Worm (Caenorhabditis elegans) whole organism, young adult: ENCODE measurements around the gene F52F10.2.

ENCODE experiments used
- B0261.1 ChIP-seq: sonication (generic microtip); optimal IDR thresholded peaks from 2 replicates; lab custom pipeline; 2016; ENCODE audit warnings: mild to moderate bottlenecking, missing genetic modification characterization, moderate library complexity, missing compliant biosample characterization
- C06A6.2 ChIP-seq: fragments of 200-800 bp; sonication (Bioruptor generic); conservative IDR thresholded peaks from 2 replicates; pipeline ENCODE4 v1.3.6; 2022; ENCODE audit warnings: missing genetic modification characterization, missing compliant biosample characterization
- F22D6.2 ChIP-seq: sonication (generic microtip); optimal IDR thresholded peaks from 2 replicates; lab custom pipeline; 2016; ENCODE audit warnings: mild to moderate bottlenecking, missing genetic modification characterization, missing compliant biosample characterization
- F33H1.4 ChIP-seq: fragments of 200-800 bp; sonication (Bioruptor generic); IDR thresholded peaks from 2 replicates; pipeline ENCODE4 v1.3.6; 2022; ENCODE audit warnings: missing genetic modification reagents, missing genetic modification characterization, missing compliant biosample characterization
- K11D2.4 ChIP-seq: fragments of 200-800 bp; sonication (Bioruptor generic); IDR thresholded peaks from 2 replicates; pipeline ENCODE4 v1.3.6; 2022; ENCODE audit warnings: missing genetic modification reagents, missing genetic modification characterization, missing compliant biosample characterization
- T07F8.4 ChIP-seq: sonication (generic microtip); optimal IDR thresholded peaks from 2 replicates; lab custom pipeline; 2016; ENCODE audit warnings: mild to moderate bottlenecking, missing genetic modification characterization, moderate library complexity, missing compliant biosample characterization
- Y79H2A.3 ChIP-seq: fragments of 200-800 bp; sonication (Bioruptor generic); conservative IDR thresholded peaks from 2 replicates; pipeline ENCODE4 v1.3.6; 2022; ENCODE audit warnings: missing genetic modification reagents, missing genetic modification characterization, missing compliant biosample characterization
- Y95B8A.8 ChIP-seq: fragments of 200-800 bp; sonication (Bioruptor generic); IDR thresholded peaks from 2 replicates; pipeline ENCODE4 v1.3.6; 2022; ENCODE audit warnings: missing genetic modification reagents, missing genetic modification characterization, missing compliant biosample characterization
- ZK185.1 ChIP-seq: sonication (generic microtip); optimal IDR thresholded peaks from 2 replicates; lab custom pipeline; 2016; ENCODE audit warnings: mild to moderate bottlenecking, missing genetic modification characterization, missing compliant biosample characterization; ENCODE audit not compliant: poor library complexity, severe bottlenecking
- akir-1 ChIP-seq: fragments of 200-800 bp; sonication (Bioruptor generic); optimal IDR thresholded peaks from 2 replicates; lab custom pipeline; 2018; ENCODE audit warnings: mild to moderate bottlenecking, missing genetic modification characterization, moderate library complexity, missing compliant biosample characterization
- attf-5 ChIP-seq: fragments of 200-800 bp; sonication (Bioruptor generic); optimal IDR thresholded peaks from 2 replicates; lab custom pipeline; 2018; ENCODE audit warnings: mild to moderate bottlenecking, missing genetic modification characterization, missing compliant biosample characterization
- ccch-3 ChIP-seq: fragments of 200-800 bp; sonication (Bioruptor generic); optimal IDR thresholded peaks from 2 replicates; lab custom pipeline; 2018; ENCODE audit warnings: mild to moderate bottlenecking, missing genetic modification characterization, missing compliant biosample characterization
- ceh-79 ChIP-seq: sonication (generic microtip); optimal IDR thresholded peaks from 2 replicates; lab custom pipeline; 2017; ENCODE audit warnings: mild to moderate bottlenecking, missing genetic modification characterization, missing compliant biosample characterization
- ceh-91 ChIP-seq: fragments of 200-800 bp; sonication (Bioruptor generic); IDR thresholded peaks from 2 replicates; pipeline ENCODE4 v1.3.6; 2022; ENCODE audit warnings: missing genetic modification reagents, missing genetic modification characterization, missing compliant biosample characterization
- egl-18 ChIP-seq: fragments of 200-800 bp; sonication (Bioruptor generic); IDR thresholded peaks from 2 replicates; pipeline ENCODE4 v1.3.6; 2022; ENCODE audit warnings: missing genetic modification reagents, missing genetic modification characterization, missing compliant biosample characterization
- hmg-20 ChIP-seq: fragments of 200-800 bp; sonication (Bioruptor generic); IDR thresholded peaks from 2 replicates; pipeline ENCODE4 v1.3.6; 2022; ENCODE audit warnings: missing genetic modification reagents, missing genetic modification characterization, missing compliant biosample characterization
- let-526 ChIP-seq: fragments of 200-800 bp; sonication (Bioruptor generic); IDR thresholded peaks from 2 replicates; pipeline ENCODE4 v1.3.6; 2022; ENCODE audit warnings: missing genetic modification reagents, missing genetic modification characterization, missing compliant biosample characterization
- lin-54 ChIP-seq: fragments of 200-800 bp; sonication (Bioruptor generic); optimal IDR thresholded peaks from 2 replicates; lab custom pipeline; 2018; ENCODE audit warnings: mild to moderate bottlenecking, missing genetic modification characterization, missing compliant biosample characterization
- lsl-1 ChIP-seq: fragments of 200-800 bp; sonication (Bioruptor generic); optimal IDR thresholded peaks from 2 replicates; lab custom pipeline; 2018; ENCODE audit warnings: mild to moderate bottlenecking, missing genetic modification characterization, moderate library complexity, missing compliant biosample characterization
- lsy-27 ChIP-seq: sonication (generic microtip); optimal IDR thresholded peaks from 2 replicates; lab custom pipeline; 2017; ENCODE audit warnings: missing genetic modification characterization, mild to moderate bottlenecking, missing compliant biosample characterization, antibody characterized with exemption, missing genotype, borderline replicate concordance; ENCODE audit not compliant: insufficient read depth
- madf-3 ChIP-seq: fragments of 200-800 bp; sonication (Bioruptor generic); IDR thresholded peaks from 2 replicates; pipeline ENCODE4 v1.3.6; 2022; ENCODE audit warnings: missing genetic modification reagents, missing genetic modification characterization, missing compliant biosample characterization
- mes-4 ChIP-seq: sonication (generic microtip); optimal IDR thresholded peaks from 2 replicates; lab custom pipeline; 2016; ENCODE audit warnings: missing genotype, missing genetic modification characterization, missing compliant biosample characterization
- nhr-120 ChIP-seq: fragments of 200-800 bp; sonication (Bioruptor generic); IDR thresholded peaks from 2 replicates; pipeline ENCODE4 v1.3.6; 2022; ENCODE audit warnings: missing genetic modification characterization, missing compliant biosample characterization
- nhr-27 ChIP-seq: fragments of 200-800 bp; sonication (Bioruptor generic); optimal IDR thresholded peaks from 2 replicates; lab custom pipeline; 2018; ENCODE audit warnings: mild to moderate bottlenecking, missing genetic modification characterization, moderate library complexity, missing compliant biosample characterization
- nhr-80 ChIP-seq: sonication (generic microtip); optimal IDR thresholded peaks from 2 replicates; lab custom pipeline; 2016; ENCODE audit warnings: missing genetic modification characterization, missing compliant biosample characterization
- pha-4 ChIP-seq: fragments of 150-350 bp; sonication (generic microtip); optimal IDR thresholded peaks from 2 replicates; lab custom pipeline; 2014; ENCODE audit warnings: missing biosample characterization, missing genetic modification reagents, missing genetic modification characterization
- rec-8 ChIP-seq, 2 experiments: sonication (generic microtip); optimal IDR thresholded peaks; 2 replicates each; lab custom pipeline; 2016; ENCODE audit warnings: mild to moderate bottlenecking in 2 of 2, missing genetic modification characterization in 2 of 2, missing genetic modification reagents in 2 of 2, missing genotype in 2 of 2, missing biosample characterization in 1 of 2, missing compliant biosample characterization in 1 of 2, moderate library complexity in 1 of 2
- snpc-1.1 ChIP-seq: sonication (generic microtip); optimal IDR thresholded peaks from 2 replicates; lab custom pipeline; 2017; ENCODE audit warnings: missing genetic modification characterization, mild to moderate bottlenecking, missing compliant biosample characterization, antibody characterized with exemption, moderate library complexity, missing genotype, missing genetic modification reagents; ENCODE audit not compliant: insufficient read depth
- snpc-3.4 ChIP-seq: sonication (generic microtip); optimal IDR thresholded peaks from 2 replicates; lab custom pipeline; 2017; ENCODE audit warnings: missing genetic modification characterization, mild to moderate bottlenecking, missing compliant biosample characterization, antibody characterized with exemption, moderate library complexity, missing genotype, missing genetic modification reagents
- sptf-2 ChIP-seq: fragments of 200-800 bp; sonication (Bioruptor generic); optimal IDR thresholded peaks from 2 replicates; lab custom pipeline; 2018; ENCODE audit warnings: mild to moderate bottlenecking, missing genetic modification characterization, missing compliant biosample characterization
- tbp1 ChIP-seq: fragments of 200-800 bp; sonication (Bioruptor generic); optimal IDR thresholded peaks from 2 replicates; lab custom pipeline; 2018; ENCODE audit warnings: mild to moderate bottlenecking, missing genetic modification characterization, missing compliant biosample characterization
- tbx-9 ChIP-seq: sonication (generic microtip); optimal IDR thresholded peaks from 2 replicates; lab custom pipeline; 2016; ENCODE audit warnings: borderline replicate concordance, missing genetic modification characterization, inconsistent platforms, missing compliant biosample characterization
- tlf-1 ChIP-seq: fragments of 200-800 bp; sonication (Bioruptor generic); optimal IDR thresholded peaks from 2 replicates; lab custom pipeline; 2018; ENCODE audit warnings: mild to moderate bottlenecking, missing genetic modification characterization, missing compliant biosample characterization
- zfh-2 ChIP-seq: fragments of 200-800 bp; sonication (Bioruptor generic); conservative IDR thresholded peaks from 2 replicates; pipeline ENCODE4 v1.3.6; 2022; ENCODE audit warnings: missing genetic modification reagents, missing genetic modification characterization, missing compliant biosample characterization
- ztf-18 ChIP-seq: sonication (generic microtip); optimal IDR thresholded peaks from 2 replicates; lab custom pipeline; 2016; ENCODE audit warnings: missing genotype, mild to moderate bottlenecking, missing genetic modification characterization, missing compliant biosample characterization
- ztf-22 ChIP-seq: fragments of 200-800 bp; sonication (Bioruptor generic); optimal IDR thresholded peaks from 2 replicates; lab custom pipeline; 2018; ENCODE audit warnings: mild to moderate bottlenecking, missing genetic modification characterization, moderate library complexity, missing compliant biosample characterization
- ztf-6 ChIP-seq: fragments of 200-800 bp; sonication (Bioruptor generic); IDR thresholded peaks from 2 replicates; pipeline ENCODE4 v1.3.6; 2022; ENCODE audit warnings: missing genetic modification reagents, missing genetic modification characterization, missing compliant biosample characterization

F52F10.2 gene

ce11 chrV:1521845-1522244 lies 26.1 kb upstream of the F52F10.2 start, which contains the start of gene str-240:
str-240 (minus strand) TSS chrV:1521945.
- TF ChIP-seq akir-1 (no peak), tbx-9 (tag; lab: Kevin White, UChicago) (no peak), ztf-22 (GFP tag; lab: Kevin White, UChicago) (no peak), lsy-27 (tag; lab: Kevin White, UChicago) (no peak), ZK185.1 (tag; lab: Kevin White, UChicago) (no peak), F33H1.4 (GFP tag; lab: Robert Waterston, UW) (no peak), Y79H2A.3 (GFP tag; lab: Robert Waterston, UW) (no peak), C06A6.2 (GFP tag; lab: Robert Waterston, UW) (no peak), ztf-6 (GFP tag; lab: Robert Waterston, UW) (no peak), hmg-20 (GFP tag; lab: Robert Waterston, UW) (no peak), let-526 (GFP tag; lab: Robert Waterston, UW) (no peak), tlf-1 (GFP tag; lab: Kevin White, UChicago) (no peak), F22D6.2 (tag; lab: Kevin White, UChicago) (no peak), mes-4 (tag; lab: Kevin White, UChicago) (no peak), ceh-79 (tag; lab: Kevin White, UChicago) (no peak), K11D2.4 (GFP tag; lab: Robert Waterston, UW) (no peak), ceh-91 (GFP tag; lab: Robert Waterston, UW) (no peak), ccch-3 (GFP tag; lab: Kevin White, UChicago) (no peak), T07F8.4 (tag; lab: Kevin White, UChicago) (no peak)

ce11 chrV:1522485-1522884 lies 25.5 kb upstream of the F52F10.2 start, which contains the start of gene str-243:
str-243 (plus strand) TSS chrV:1522785.
- TF ChIP-seq nhr-120 (GFP tag; lab: Robert Waterston, UW): no peak
- TF ChIP-seq ztf-18 (tag; lab: Kevin White, UChicago): no peak
- no peak for TF ChIP-seq rec-8 (tag; optimal IDR thresholded peaks at IDR 0.05; lab: Kevin White, UChicago)
- TF ChIP-seq tlf-1 (GFP tag; lab: Kevin White, UChicago): no peak
- TF ChIP-seq nhr-27 (tag; lab: Kevin White, UChicago): no peak

ce11 chrV:1527985-1528384 lies 20.0 kb upstream of the F52F10.2 start, which contains the start of gene str-236:
str-236 (minus strand) TSS chrV:1528085.
- no peak for TF ChIP-seq pha-4 (tag; lab: Kevin White, UChicago)
- no peak for TF ChIP-seq attf-5 (GFP tag; lab: Kevin White, UChicago)
- TF ChIP-seq B0261.1 (tag; lab: Kevin White, UChicago): no peak
- no peak for TF ChIP-seq lsl-1 (GFP tag; lab: Kevin White, UChicago)

- no peak for TF ChIP-seq let-526 (GFP tag; lab: Robert Waterston, UW)
- no peak for TF ChIP-seq tbp1 (GFP tag; lab: Kevin White, UChicago)
- TF ChIP-seq nhr-80 (tag; lab: Kevin White, UChicago): no peak
These were observed 16.8 kb upstream of the F52F10.2 start, which contains the start of gene K02H11.4 for ce11 chrV:1531159-1531558. K02H11.4 (minus strand) TSS chrV:1531259.

ce11 chrV:1532455-1532854 lies 15.5 kb upstream of the F52F10.2 start:
- TF ChIP-seq ztf-18 (tag; lab: Kevin White, UChicago) (no peak), zfh-2 (no peak), ztf-22 (GFP tag; lab: Kevin White, UChicago) (no peak), sptf-2 (GFP tag; lab: Kevin White, UChicago) (no peak), snpc-3.4 (tag; lab: Kevin White, UChicago) (no peak), egl-18 (GFP tag; lab: Robert Waterston, UW) (no peak), tbx-9 (tag; lab: Kevin White, UChicago) (no peak), attf-5 (GFP tag; lab: Kevin White, UChicago) (no peak), tbp1 (GFP tag; lab: Kevin White, UChicago) (no peak), Y95B8A.8 (GFP tag; lab: Robert Waterston, UW) (no peak), lin-54 (GFP tag; lab: Kevin White, UChicago) (no peak), snpc-1.1 (tag; lab: Kevin White, UChicago) (no peak), madf-3 (no peak)
